Worm (Caenorhabditis elegans) whole organism, L4 larva: ENCODE results near the gene M01H9.5.

Experiments
- F37D6.2 ChIP-seq: sonication (generic microtip); optimal IDR thresholded peaks from 2 replicates; lab custom pipeline; 2016; ENCODE audit warnings: mild to moderate bottlenecking, missing genetic modification characterization, missing compliant biosample characterization
- Y5F2A.4 ChIP-seq: fragments of 200-800 bp; sonication (Bioruptor generic); optimal IDR thresholded peaks from 2 replicates; lab custom pipeline; 2018; ENCODE audit warnings: mild to moderate bottlenecking, missing genetic modification characterization, missing compliant biosample characterization
- ZK546.5 ChIP-seq, 2 experiments: sonication (generic microtip); optimal IDR thresholded peaks; 2 replicates each; lab custom pipeline; 2017; ENCODE audit warnings: missing biosample characterization in 2 of 2, missing genetic modification characterization in 2 of 2
- attf-4 ChIP-seq: sonication (generic microtip); optimal IDR thresholded peaks from 3 replicates; lab custom pipeline; 2017; ENCODE audit warnings: missing biosample characterization, missing genetic modification characterization
- ces-1 ChIP-seq: fragments of 150-350 bp; sonication (generic microtip); optimal IDR thresholded peaks from 4 replicates; lab custom pipeline; 2014; ENCODE audit warnings: missing biosample characterization, missing genetic modification reagents, missing genetic modification characterization
- lin-15B ChIP-seq: fragments of 150-350 bp; sonication (generic microtip); optimal IDR thresholded peaks from 3 replicates; lab custom pipeline; 2014; ENCODE audit warnings: missing biosample characterization, missing genetic modification characterization
- lin-38 ChIP-seq: fragments of 200-800 bp; sonication (Bioruptor generic); IDR thresholded peaks from 2 replicates; pipeline ENCODE4 v1.3.6; 2022; ENCODE audit warnings: missing genetic modification reagents, missing genetic modification characterization, missing compliant biosample characterization
- unc-130 ChIP-seq: sonication (generic microtip); optimal IDR thresholded peaks from 2 replicates; lab custom pipeline; 2016; ENCODE audit warnings: missing genetic modification reagents, missing genetic modification characterization, missing compliant biosample characterization
- zag-1 ChIP-seq: fragments of 150-350 bp; optimal IDR thresholded peaks from 2 replicates; lab custom pipeline; 2014; ENCODE audit warnings: missing biosample characterization, missing genetic modification characterization
- ztf-11 ChIP-seq: fragments of 150-350 bp; optimal IDR thresholded peaks from 2 replicates; lab custom pipeline; 2014; ENCODE audit warnings: missing biosample characterization, missing genetic modification characterization

- no peak for TF ChIP-seq ces-1 (GFP tag; lab: Kevin White, UChicago)
- TF ChIP-seq attf-4 (tag; lab: Kevin White, UChicago), result no peak
- no peak for TF ChIP-seq lin-38
- TF ChIP-seq F37D6.2 (tag; lab: Kevin White, UChicago), result no peak
- TF ChIP-seq ztf-11, result no peak
- TF ChIP-seq zag-1 (tag; lab: Kevin White, UChicago), result no peak
- no peak for TF ChIP-seq lin-15B (tag; lab: Kevin White, UChicago)
- TF ChIP-seq Y5F2A.4 (GFP tag; lab: Kevin White, UChicago), result no peak
- no peak for TF ChIP-seq unc-130 (GFP tag; lab: Kevin White, UChicago)
- TF ChIP-seq ZK546.5 (tag; optimal IDR thresholded peaks at IDR 0.05; lab: Kevin White, UChicago), result no peak
Observed at ce11 chrIV:4454330-4455173, 10.7 kb upstream of the M01H9.5 start, which contains the start of gene R08C7.11.
